Fruit fly (Drosophila melanogaster): ENCODE data around the gene CG32024.

Gene CG32024

DNA sequence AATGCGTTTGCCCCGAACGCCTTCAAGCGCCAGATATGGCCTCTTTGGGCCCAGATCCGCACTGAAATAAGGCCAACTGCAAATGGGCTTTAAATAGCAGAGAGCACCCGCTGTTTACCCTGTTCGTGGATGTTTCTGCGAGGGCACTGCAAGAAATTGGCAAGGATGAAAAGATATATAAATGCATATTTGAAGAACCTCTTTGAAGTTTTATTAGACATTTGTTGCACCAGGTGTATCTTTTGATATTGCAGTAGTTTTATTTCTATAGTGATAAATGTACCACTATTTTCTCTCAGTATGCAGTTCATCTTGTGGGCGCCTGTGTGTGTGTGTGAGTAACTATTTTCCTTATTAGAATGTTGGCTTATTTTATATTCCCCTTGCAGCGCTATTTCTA lies 6.1 kb downstream of the CG32024 start (continued):
- 0 out of 2 replicates have a peak, but pooled peaks have one; percentile 6 for TF ChIP-seq wdn (GFP tag; IDR thresholded peaks at IDR 0.05)
- TF ChIP-seq gfzf (GFP tag; optimal IDR thresholded peaks at IDR 0.05), result no peak
- no peak for TF ChIP-seq CG31224 (GFP tag; IDR thresholded peaks at IDR 0.05)
- TF ChIP-seq CG18011 (GFP tag; optimal IDR thresholded peaks at IDR 0.05), result no peak
- no peak for TF ChIP-seq Atf-2 (GFP tag; optimal IDR thresholded peaks at IDR 0.05)
- no peak for TF ChIP-seq CG12155 (GFP tag; optimal IDR thresholded peaks at IDR 0.05)
- TF ChIP-seq hb (GFP tag; IDR thresholded peaks at IDR 0.05; ENCODE audit: partially characterized antibody), result no peak
- no peak for TF ChIP-seq MESR4 (GFP tag; optimal IDR thresholded peaks at IDR 0.05)
- 0 out of 2 replicates have a peak, but pooled peaks have one; percentile 33 for TF ChIP-seq dati (GFP tag; IDR thresholded peaks at IDR 0.05)
- TF ChIP-seq fu2 (GFP tag; optimal IDR thresholded peaks at IDR 0.05), result no peak
- TF ChIP-seq CG18476 (GFP tag; optimal IDR thresholded peaks at IDR 0.05), result no peak
- peak; percentile 75 for TF ChIP-seq CG32772 (GFP tag; IDR thresholded peaks at IDR 0.05)
- TF ChIP-seq CG4424 (GFP tag; optimal IDR thresholded peaks at IDR 0.05), result peak; percentile 32
- TF ChIP-seq jing (GFP tag; optimal IDR thresholded peaks at IDR 0.05), result no peak
- TF ChIP-seq CG4617 (GFP tag; optimal IDR thresholded peaks at IDR 0.05; ENCODE audit: borderline replicate concordance), result no peak
- TF ChIP-seq caup (GFP tag; optimal IDR thresholded peaks at IDR 0.05; ENCODE audit: severe bottlenecking), result no peak
- no peak for TF ChIP-seq BEAF-32 (GFP tag; optimal IDR thresholded peaks at IDR 0.05)
- TF ChIP-seq CG6683 (GFP tag; optimal IDR thresholded peaks at IDR 0.05), result no peak
- peak; percentile 70 for TF ChIP-seq CG10366 (GFP tag; IDR thresholded peaks at IDR 0.05)
- TF ChIP-seq Doc2 (GFP tag; IDR thresholded peaks at IDR 0.05), result no peak
- TF ChIP-seq CG7745 (tag; optimal IDR thresholded peaks at IDR 0.05), result no peak
- TF ChIP-seq CG13775 (GFP tag; optimal IDR thresholded peaks at IDR 0.05), result no peak
- TF ChIP-seq CG8290 (GFP tag; optimal IDR thresholded peaks at IDR 0.05), result no peak
- no peak for TF ChIP-seq CG8290 (tag; optimal IDR thresholded peaks at IDR 0.05)
- no peak for TF ChIP-seq dimm (GFP tag; IDR thresholded peaks at IDR 0.05)
- no peak for TF ChIP-seq tio (GFP tag; optimal IDR thresholded peaks at IDR 0.05)
- peak; percentile 55 for TF ChIP-seq Med (GFP tag)
- TF ChIP-seq CrebB (tag; optimal IDR thresholded peaks at IDR 0.05), result no peak
- TF ChIP-seq cg (GFP tag; optimal IDR thresholded peaks at IDR 0.05), result no peak
- no peak for TF ChIP-seq CG2129 (GFP tag; IDR thresholded peaks at IDR 0.05; ENCODE audit: partially characterized antibody)
- TF ChIP-seq CG10321 (GFP tag; IDR thresholded peaks at IDR 0.05), result 0 out of 2 replicates have a peak, but pooled peaks have one; percentile 22
- no peak for TF ChIP-seq Spps (tag; optimal IDR thresholded peaks at IDR 0.05)
- no peak for TF ChIP-seq D (optimal IDR thresholded peaks at IDR 0.05)
- peak; percentile 12 for TF ChIP-seq D (GFP tag; optimal IDR thresholded peaks at IDR 0.05)
- TF ChIP-seq Lhr (GFP tag; optimal IDR thresholded peaks at IDR 0.05), result no peak
- TF ChIP-seq TFAM (GFP tag; optimal IDR thresholded peaks at IDR 0.05), result no peak
- no peak for TF ChIP-seq CG2875 (GFP tag; optimal IDR thresholded peaks at IDR 0.05)
- no peak; the same call in 1 of the 2 replicates for TF ChIP-seq CG11247 (GFP tag; IDR thresholded peaks at IDR 0.05)
- TF ChIP-seq CG11723 (GFP tag; optimal IDR thresholded peaks at IDR 0.05), result no peak
- TF ChIP-seq CG14710 (tag; optimal IDR thresholded peaks at IDR 0.05), result no peak
- TF ChIP-seq Dip2 (GFP tag; IDR thresholded peaks at IDR 0.05), result no peak
- no peak for TF ChIP-seq inv (GFP tag; IDR thresholded peaks at IDR 0.05; ENCODE audit: partially characterized antibody)
- TF ChIP-seq zen2 (GFP tag; IDR thresholded peaks at IDR 0.05; ENCODE audit: partially characterized antibody), result no peak
- no peak for TF ChIP-seq CG10274 (GFP tag; optimal IDR thresholded peaks at IDR 0.05)
- peak; percentile 65 for TF ChIP-seq CG14441 (GFP tag; IDR thresholded peaks at IDR 0.05)
- peak; percentile 38; the same call in 1 of the 2 replicates for TF ChIP-seq CG6272 (GFP tag; IDR thresholded peaks at IDR 0.05)
- TF ChIP-seq CG3065 (GFP tag; optimal IDR thresholded peaks at IDR 0.05), result no peak
- TF ChIP-seq Usf (GFP tag; optimal IDR thresholded peaks at IDR 0.05), result no peak
- TF ChIP-seq so (GFP tag; IDR thresholded peaks at IDR 0.05), result 0 out of 3 replicates have a peak, but pooled peaks have one; percentile 31
- no peak for TF ChIP-seq CG6813 (GFP tag; optimal IDR thresholded peaks at IDR 0.05)
- no peak for TF ChIP-seq NfI (GFP tag; optimal IDR thresholded peaks at IDR 0.05)

All from whole organism, embryonic.